Fruit fly (Drosophila melanogaster): Measurements from ENCODE around the gene Traf6.

The Traf6 gene

DNA sequence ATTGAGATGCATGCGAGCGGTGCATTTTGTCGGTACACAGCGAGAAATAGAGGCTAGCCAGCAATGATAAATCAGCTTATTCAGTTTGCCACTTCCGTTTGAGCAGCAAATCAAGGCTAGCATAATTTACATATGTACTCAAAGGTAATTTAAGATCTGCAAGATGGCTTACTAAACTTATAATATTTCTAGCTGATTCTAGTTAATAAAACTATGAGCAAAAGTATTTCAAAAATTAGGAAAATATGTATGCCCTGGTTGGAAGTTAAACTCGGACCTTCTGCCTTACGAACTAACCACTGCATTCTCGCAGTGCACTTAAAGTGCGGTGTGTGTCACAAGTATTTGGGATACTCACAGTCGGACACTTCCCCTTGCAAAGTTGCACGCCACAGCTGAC is 34.4 kb downstream of the Traf6 start (continued):
- no peak for TF ChIP-seq gcm2 (GFP tag; optimal IDR thresholded peaks at IDR 0.05)
- TF ChIP-seq zf30C (GFP tag; optimal IDR thresholded peaks at IDR 0.05), result peak; percentile 32
- TF ChIP-seq Sox100B (GFP tag; optimal IDR thresholded peaks at IDR 0.05), result peak; percentile 18
- peak in 1 of 2 experiments; percentile 5 for TF ChIP-seq chif (GFP tag; optimal IDR thresholded peaks at IDR 0.05)
- TF ChIP-seq bsh (GFP tag; optimal IDR thresholded peaks at IDR 0.05), result peak in 1 of 2 experiments; percentile 51
- no peak for TF ChIP-seq stc (GFP tag; IDR thresholded peaks at IDR 0.05)
- no peak for TF ChIP-seq CG15514 (GFP tag; optimal IDR thresholded peaks at IDR 0.05)
- TF ChIP-seq CG12391 (tag; optimal IDR thresholded peaks at IDR 0.05), result peak; percentile 0
- no peak for TF ChIP-seq CG9215 (GFP tag; IDR thresholded peaks at IDR 0.05)
- peak; percentile 6 for TF ChIP-seq CoRest (tag; optimal IDR thresholded peaks at IDR 0.05)
- no peak for TF ChIP-seq grau (tag; optimal IDR thresholded peaks at IDR 0.05)
- TF ChIP-seq CG10209 (GFP tag; optimal IDR thresholded peaks at IDR 0.05), result no peak
- no peak for TF ChIP-seq mld (GFP tag; IDR thresholded peaks at IDR 0.05; ENCODE audit: partially characterized antibody)
- TF ChIP-seq CG3726 (GFP tag; IDR thresholded peaks at IDR 0.05), result no peak
- no peak for TF ChIP-seq CG10462 (GFP tag; optimal IDR thresholded peaks at IDR 0.05)
- TF ChIP-seq zfh2 (GFP tag; optimal IDR thresholded peaks at IDR 0.05), result no peak
- TF ChIP-seq CG7372 (GFP tag; IDR thresholded peaks at IDR 0.05), result no peak
- TF ChIP-seq esg (GFP tag; conservative IDR thresholded peaks at IDR 0.05), result no peak
- peak; percentile 54 for TF ChIP-seq CG10979 (tag; optimal IDR thresholded peaks at IDR 0.05)
- TF ChIP-seq jumu (GFP tag; optimal IDR thresholded peaks at IDR 0.05), result no peak
- no peak for TF ChIP-seq Aef1 (GFP tag; IDR thresholded peaks at IDR 0.05)
- no peak for TF ChIP-seq grn (GFP tag; optimal IDR thresholded peaks at IDR 0.05)
- no peak for TF ChIP-seq Bdp1 (GFP tag; optimal IDR thresholded peaks at IDR 0.05)
- no peak for TF ChIP-seq HLH4C (GFP tag; IDR thresholded peaks at IDR 0.05; ENCODE audit: partially characterized antibody)
- peak; percentile 12 for TF ChIP-seq CG2116 (GFP tag; optimal IDR thresholded peaks at IDR 0.05)
- peak; percentile 21 for TF ChIP-seq CG8388 (GFP tag; optimal IDR thresholded peaks at IDR 0.05)
- TF ChIP-seq CG17361 (GFP tag; IDR thresholded peaks at IDR 0.05), result 0 out of 3 replicates have a peak, but pooled peaks have one; percentile 29
- no peak for TF ChIP-seq hth (optimal IDR thresholded peaks at IDR 0.05)
- no peak for TF ChIP-seq pros (GFP tag; optimal IDR thresholded peaks at IDR 0.05)
- no peak for TF ChIP-seq CG9797 (GFP tag; optimal IDR thresholded peaks at IDR 0.05)
- peak; percentile 21 for TF ChIP-seq CG10267 (tag; optimal IDR thresholded peaks at IDR 0.05)

DNA sequence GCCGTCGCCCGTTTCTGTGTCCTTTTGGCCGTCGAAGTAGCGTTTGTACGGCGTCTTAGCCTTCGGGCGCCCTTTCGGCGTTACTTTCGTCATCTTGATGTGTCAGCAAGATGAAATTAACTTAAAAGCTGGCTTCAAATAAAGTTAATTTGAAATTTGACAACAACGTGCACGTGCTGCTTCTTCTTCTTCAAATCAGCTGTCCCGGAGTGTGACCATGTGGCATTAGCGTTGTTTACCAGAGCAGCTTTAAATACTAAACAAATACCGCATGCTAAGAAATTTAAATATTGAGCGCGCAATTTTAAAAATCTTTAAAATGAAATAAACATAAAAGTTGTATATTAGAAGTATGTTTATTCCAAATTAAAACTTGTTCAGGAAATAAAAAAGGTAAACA is 36.2 kb downstream of the Traf6 start, which contains the start of gene CG2260:
CG2260 (minus strand) TSS at position 209 of the 400 bp plus-strand sequence.
- no peak for TF ChIP-seq eyg (GFP tag; optimal IDR thresholded peaks at IDR 0.05)
- peak; percentile 6 for TF ChIP-seq YL-1 (GFP tag; optimal IDR thresholded peaks at IDR 0.05)
- TF ChIP-seq unc-4 (GFP tag; IDR thresholded peaks at IDR 0.05; ENCODE audit: partially characterized antibody), result peak; percentile 40
- peak; percentile 92 for TF ChIP-seq Dp (GFP tag; optimal IDR thresholded peaks at IDR 0.05)
- TF ChIP-seq CG9797 (GFP tag; optimal IDR thresholded peaks at IDR 0.05), result peak; percentile 74
- no peak for TF ChIP-seq p53 (GFP tag; optimal IDR thresholded peaks at IDR 0.05)
- TF ChIP-seq scrt (GFP tag; optimal IDR thresholded peaks at IDR 0.05), result peak; percentile 20
- TF ChIP-seq BEAF-32 (GFP tag; optimal IDR thresholded peaks at IDR 0.05), result peak; percentile 43
- TF ChIP-seq CG12391 (tag; optimal IDR thresholded peaks at IDR 0.05), result no peak
- peak; percentile 31 for TF ChIP-seq CG1603 (tag; optimal IDR thresholded peaks at IDR 0.05)
- TF ChIP-seq crp (GFP tag; optimal IDR thresholded peaks at IDR 0.05), result peak; percentile 41 to 91
- TF ChIP-seq shn (GFP tag; optimal IDR thresholded peaks at IDR 0.05), result no peak
- TF ChIP-seq ken (GFP tag; IDR thresholded peaks at IDR 0.05), result no peak
- no peak for TF ChIP-seq CG3163 (GFP tag; optimal IDR thresholded peaks at IDR 0.05)
- TF ChIP-seq CG33557 (GFP tag; optimal IDR thresholded peaks at IDR 0.05), result no peak
- TF ChIP-seq Opbp (GFP tag; IDR thresholded peaks at IDR 0.05; ENCODE audit: partially characterized antibody), result peak; percentile 11; the same call in 1 of the 3 replicates
- peak; percentile 8 for TF ChIP-seq Sin3A (optimal IDR thresholded peaks at IDR 0.05)
- peak; percentile 75 for TF ChIP-seq CG15514 (GFP tag; optimal IDR thresholded peaks at IDR 0.05)
- peak; percentile 77 for TF ChIP-seq MBD-R2 (GFP tag; IDR thresholded peaks at IDR 0.05)
- 0 out of 4 replicates have a peak, but pooled peaks have one; percentile 20 for TF ChIP-seq Dll (GFP tag; IDR thresholded peaks at IDR 0.05; ENCODE audit: partially characterized antibody)
- no peak for TF ChIP-seq kni (GFP tag; optimal IDR thresholded peaks at IDR 0.05)
- TF ChIP-seq CG12659 (GFP tag; optimal IDR thresholded peaks at IDR 0.05), result no peak
- TF ChIP-seq CG14710 (tag; optimal IDR thresholded peaks at IDR 0.05), result peak; percentile 18

Measured in whole organism, embryonic.